Worm (Caenorhabditis elegans): ENCODE results near the gene C18H7.1.

ce11 chrIV:657046-657445 lies 41.7 kb downstream of the C18H7.1 start:
- TF ChIP-seq nhr-237 (tag; optimal IDR thresholded peaks at IDR 0.05) (no peak), ceh-43 (GFP tag; optimal IDR thresholded peaks at IDR 0.05) (no peak), unc-39 (tag; optimal IDR thresholded peaks at IDR 0.05) (no peak), ztf-11 (tag; optimal IDR thresholded peaks at IDR 0.05) (no peak), unc-62 (GFP tag; optimal IDR thresholded peaks at IDR 0.05) (no peak), lin-13 (tag; optimal IDR thresholded peaks at IDR 0.05) (no peak), mab-5 (tag; optimal IDR thresholded peaks at IDR 0.05) (no peak), snpc-4 (tag; optimal IDR thresholded peaks at IDR 0.05) (no peak)

Data from whole organism, mixed stage, embryonic.